Fruit fly (Drosophila melanogaster): Measurements from ENCODE around the gene CG18545.
"Not testable (repeated sequence)": the region's sequence is repeated elsewhere in the genome, so short reads cannot be mapped to it uniquely, and the experiment has no call there.

The CG18545 gene

dm6 chr3R:10340649-10341048 lies at the start of gene CG18545:
CG18545 (plus strand) TSS chr3R:10340949.
- not testable (repeated sequence) for TF ChIP-seq OdsH (GFP tag; optimal IDR thresholded peaks at IDR 0.05); CrebA (GFP tag; optimal IDR thresholded peaks at IDR 0.05; ENCODE audit: borderline replicate concordance); dsf (GFP tag; optimal IDR thresholded peaks at IDR 0.05; ENCODE audit: borderline replicate concordance)

- no peak for TF ChIP-seq pan (optimal IDR thresholded peaks at IDR 0.05)
- TF ChIP-seq Dif (GFP tag; optimal IDR thresholded peaks at IDR 0.05; ENCODE audit: partially characterized antibody), result peak; percentile 41
Measured at dm6 chr3R:10311076-10311744, 29.5 kb upstream of the CG18545 start, which contains the start of gene CG6293. CG6293 (minus strand) TSS chr3R:10311613.

DNA sequence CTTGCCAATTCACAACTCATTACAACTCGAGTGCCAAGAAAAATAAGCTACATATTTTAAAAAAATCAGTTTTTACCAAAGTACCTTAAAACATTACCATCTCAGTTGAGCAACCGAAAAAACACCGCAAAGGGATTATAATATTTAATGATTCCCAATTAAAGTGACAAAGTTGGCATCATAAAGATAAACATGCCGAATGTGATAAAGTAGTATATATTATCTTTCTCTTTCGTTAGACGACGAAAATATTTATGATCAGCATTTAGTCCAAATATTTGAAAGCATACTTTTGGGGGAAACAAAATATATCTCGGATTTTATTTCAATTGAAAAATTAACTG lies 29.0 kb upstream of the CG18545 start:
- TF ChIP-seq tai (GFP tag; optimal IDR thresholded peaks at IDR 0.05) (no peak), HLH106 (tag; optimal IDR thresholded peaks at IDR 0.05) (no peak), CG32264 (GFP tag; optimal IDR thresholded peaks at IDR 0.05) (no peak), Vsx2 (GFP tag; optimal IDR thresholded peaks at IDR 0.05; ENCODE audit: partially characterized antibody) (no peak), Dfd (GFP tag; optimal IDR thresholded peaks at IDR 0.05) (no peak), GATAd (GFP tag; optimal IDR thresholded peaks at IDR 0.05) (no peak), dsf (GFP tag; optimal IDR thresholded peaks at IDR 0.05; ENCODE audit: borderline replicate concordance) (no peak), pan (optimal IDR thresholded peaks at IDR 0.05) (no peak), br (GFP tag; optimal IDR thresholded peaks at IDR 0.05) (no peak), fru (GFP tag; optimal IDR thresholded peaks at IDR 0.05) (no peak), Sp1 (GFP tag; optimal IDR thresholded peaks at IDR 0.05) (no peak), lola (GFP tag; optimal IDR thresholded peaks at IDR 0.05) (no peak), Jra (GFP tag; optimal IDR thresholded peaks at IDR 0.05) (no peak), Mio (GFP tag; optimal IDR thresholded peaks at IDR 0.05) (no peak), usp (GFP tag; optimal IDR thresholded peaks at IDR 0.05) (no peak), dmrt93B (GFP tag; optimal IDR thresholded peaks at IDR 0.05) (no peak), ey (GFP tag; optimal IDR thresholded peaks at IDR 0.05) (no peak), foxo (GFP tag; optimal IDR thresholded peaks at IDR 0.05) (no peak), CG9705 (GFP tag; optimal IDR thresholded peaks at IDR 0.05) (no peak), Hnf4 (GFP tag; optimal IDR thresholded peaks at IDR 0.05) (no peak)

dm6 chr3R:10330734-10331642 lies 9.8 kb upstream of the CG18545 start, which contains the start of the genes Bruce and CG12818:
Bruce (minus strand) TSS chr3R:10331353.
CG12818 (plus strand) TSS chr3R:10331581.
- no peak for TF ChIP-seq OdsH (GFP tag; optimal IDR thresholded peaks at IDR 0.05)
- TF ChIP-seq Myc (optimal IDR thresholded peaks at IDR 0.05), result no peak
- TF ChIP-seq sv (GFP tag; optimal IDR thresholded peaks at IDR 0.05), result no peak

- no peak for TF ChIP-seq dmrt93B (GFP tag; optimal IDR thresholded peaks at IDR 0.05)
- peak; percentile 65 for TF ChIP-seq OdsH (GFP tag; optimal IDR thresholded peaks at IDR 0.05)
- peak; percentile 61 for TF ChIP-seq ey (GFP tag; optimal IDR thresholded peaks at IDR 0.05)
- no peak for TF ChIP-seq CG32264 (GFP tag; optimal IDR thresholded peaks at IDR 0.05)
- TF ChIP-seq h (GFP tag; optimal IDR thresholded peaks at IDR 0.05), result peak; percentile 82
- peak; percentile 60 for TF ChIP-seq Sp1 (GFP tag; optimal IDR thresholded peaks at IDR 0.05)
- TF ChIP-seq Myc (optimal IDR thresholded peaks at IDR 0.05), result peak; percentile 56
- TF ChIP-seq woc (GFP tag; optimal IDR thresholded peaks at IDR 0.05), result no peak
- peak; percentile 56 for TF ChIP-seq sv (GFP tag; optimal IDR thresholded peaks at IDR 0.05)
- peak; percentile 81 for TF ChIP-seq rgr (GFP tag; optimal IDR thresholded peaks at IDR 0.05)
- no peak for TF ChIP-seq Rel (GFP tag; optimal IDR thresholded peaks at IDR 0.05)
- peak; percentile 32 for TF ChIP-seq Rel (tag; optimal IDR thresholded peaks at IDR 0.05)
- TF ChIP-seq CrebA (GFP tag; optimal IDR thresholded peaks at IDR 0.05; ENCODE audit: borderline replicate concordance), result no peak
- peak; percentile 56 for TF ChIP-seq psq (GFP tag; optimal IDR thresholded peaks at IDR 0.05)
- TF ChIP-seq GATAd (GFP tag; optimal IDR thresholded peaks at IDR 0.05), result peak; percentile 20
- no peak for TF ChIP-seq Dif (GFP tag; optimal IDR thresholded peaks at IDR 0.05; ENCODE audit: partially characterized antibody)
- no peak for TF ChIP-seq Hr78 (GFP tag; optimal IDR thresholded peaks at IDR 0.05)
- TF ChIP-seq Dfd (GFP tag; optimal IDR thresholded peaks at IDR 0.05), result no peak
- TF ChIP-seq sage (GFP tag; optimal IDR thresholded peaks at IDR 0.05), result no peak
- TF ChIP-seq Jra (GFP tag; optimal IDR thresholded peaks at IDR 0.05), result no peak
- TF ChIP-seq Hnf4 (GFP tag; optimal IDR thresholded peaks at IDR 0.05), result no peak
- no peak for TF ChIP-seq dl (GFP tag; optimal IDR thresholded peaks at IDR 0.05; ENCODE audit: insufficient read depth in 1 of 2, partially characterized antibody in 2 of 2)
- TF ChIP-seq lola (GFP tag; optimal IDR thresholded peaks at IDR 0.05), result no peak
- peak; percentile 62 for TF ChIP-seq CG9705 (GFP tag; optimal IDR thresholded peaks at IDR 0.05)
- no peak for TF ChIP-seq jim (GFP tag; optimal IDR thresholded peaks at IDR 0.05)
- TF ChIP-seq N (GFP tag; optimal IDR thresholded peaks at IDR 0.05), result no peak
- TF ChIP-seq HLH106 (tag; optimal IDR thresholded peaks at IDR 0.05), result no peak
- no peak for TF ChIP-seq Vsx2 (GFP tag; optimal IDR thresholded peaks at IDR 0.05; ENCODE audit: partially characterized antibody)
Measured at dm6 chr3R:10332823-10333263, 7.9 kb upstream of the CG18545 start, which contains the start of gene sle. sle (plus strand) TSS chr3R:10333115.

Data from whole organism, wandering third instar larva.